Worm (Caenorhabditis elegans) whole organism, mixed stage, embryonic: ENCODE data around the gene K08D8.9.

Source experiments
- M03D4.4 ChIP-seq: sonication (generic microtip); optimal IDR thresholded peaks from 2 replicates; lab custom pipeline; 2017; ENCODE audit warnings: mild to moderate bottlenecking, missing genetic modification characterization, missing compliant biosample characterization
- ceh-39 ChIP-seq: fragments of 150-350 bp; optimal IDR thresholded peaks from 2 replicates; lab custom pipeline; 2014; ENCODE audit warnings: missing biosample characterization, missing genetic modification characterization
- ceh-43 ChIP-seq: fragments of 200-800 bp; sonication (Bioruptor generic); optimal IDR thresholded peaks from 2 replicates; lab custom pipeline; 2018; ENCODE audit warnings: mild to moderate bottlenecking, missing genetic modification characterization, moderate library complexity, missing compliant biosample characterization
- ces-1 ChIP-seq: fragments of 150-350 bp; optimal IDR thresholded peaks from 2 replicates; lab custom pipeline; 2014; ENCODE audit warnings: missing biosample characterization, missing genetic modification reagents, missing genetic modification characterization
- cnd-1 ChIP-seq: fragments of 200-800 bp; sonication (Bioruptor generic); optimal IDR thresholded peaks from 2 replicates; lab custom pipeline; 2018; ENCODE audit warnings: mild to moderate bottlenecking, missing genetic modification characterization, missing compliant biosample characterization
- drap-1 ChIP-seq: fragments of 200-800 bp; sonication (Bioruptor generic); optimal IDR thresholded peaks from 3 replicates; lab custom pipeline; 2018; ENCODE audit warnings: mild to moderate bottlenecking, missing genetic modification characterization, missing compliant biosample characterization
- elt-1 ChIP-seq: sonication (generic microtip); optimal IDR thresholded peaks from 2 replicates; lab custom pipeline; 2017; ENCODE audit warnings: missing genetic modification characterization, mild to moderate bottlenecking, missing compliant biosample characterization, antibody characterized with exemption, moderate library complexity, borderline replicate concordance; ENCODE audit not compliant: insufficient read depth
- elt-3 ChIP-seq: fragments of 150-350 bp; optimal IDR thresholded peaks from 2 replicates; lab custom pipeline; 2014; ENCODE audit warnings: missing biosample characterization, missing genetic modification characterization
- flh-1 ChIP-seq: fragments of 200-800 bp; sonication (Bioruptor generic); optimal IDR thresholded peaks from 2 replicates; lab custom pipeline; 2018; ENCODE audit warnings: mild to moderate bottlenecking, missing genetic modification characterization, moderate library complexity, missing compliant biosample characterization
- ham-2 ChIP-seq: fragments of 200-800 bp; sonication (Bioruptor generic); optimal IDR thresholded peaks from 2 replicates; lab custom pipeline; 2018; ENCODE audit warnings: mild to moderate bottlenecking, missing genetic modification characterization, missing compliant biosample characterization
- hlh-1 ChIP-seq: fragments of 150-350 bp; optimal IDR thresholded peaks from 2 replicates; lab custom pipeline; 2014; ENCODE audit warnings: missing biosample characterization, missing genetic modification reagents, missing genetic modification characterization
- lin-13 ChIP-seq: fragments of 150-350 bp; optimal IDR thresholded peaks from 2 replicates; lab custom pipeline; 2014; ENCODE audit warnings: missing biosample characterization, missing genetic modification characterization
- lin-32 ChIP-seq: fragments of 200-800 bp; sonication (Bioruptor generic); optimal IDR thresholded peaks from 2 replicates; lab custom pipeline; 2018; ENCODE audit warnings: mild to moderate bottlenecking, missing genetic modification characterization, missing compliant biosample characterization
- lsy-2 ChIP-seq: fragments of 150-350 bp; optimal IDR thresholded peaks from 2 replicates; lab custom pipeline; 2014; ENCODE audit warnings: missing biosample characterization, missing genetic modification characterization
- mep-1 ChIP-seq: fragments of 150-350 bp; optimal IDR thresholded peaks from 2 replicates; lab custom pipeline; 2017; ENCODE audit warnings: missing biosample characterization, missing genetic modification reagents, missing genetic modification characterization, inconsistent platforms
- nhr-12 ChIP-seq: fragments of 150-350 bp; optimal IDR thresholded peaks from 2 replicates; lab custom pipeline; 2014; ENCODE audit warnings: missing biosample characterization, missing genetic modification characterization
- nhr-237 ChIP-seq: fragments of 150-350 bp; optimal IDR thresholded peaks from 2 replicates; lab custom pipeline; 2014; ENCODE audit warnings: missing biosample characterization, missing genetic modification characterization
- pha-4 ChIP-seq: fragments of 150-350 bp; optimal IDR thresholded peaks from 2 replicates; lab custom pipeline; 2018; ENCODE audit warnings: missing biosample characterization, missing genetic modification reagents, missing genetic modification characterization
- sem-2 ChIP-seq: fragments of 200-800 bp; sonication (Bioruptor generic); optimal IDR thresholded peaks from 2 replicates; lab custom pipeline; 2018; ENCODE audit warnings: mild to moderate bottlenecking, missing genetic modification characterization, missing compliant biosample characterization
- snpc-4 ChIP-seq: fragments of 150-350 bp; optimal IDR thresholded peaks from 2 replicates; lab custom pipeline; 2014; ENCODE audit warnings: missing biosample characterization, missing genetic modification characterization
- sptf-1 ChIP-seq: sonication (generic microtip); optimal IDR thresholded peaks from 2 replicates; lab custom pipeline; 2017; ENCODE audit warnings: mild to moderate bottlenecking, missing genetic modification characterization, moderate library complexity, missing compliant biosample characterization
- tbx-8 ChIP-seq: fragments of 200-800 bp; sonication (Bioruptor generic); optimal IDR thresholded peaks from 2 replicates; lab custom pipeline; 2018; ENCODE audit warnings: mild to moderate bottlenecking, missing genetic modification characterization, moderate library complexity, missing compliant biosample characterization
- unc-120 ChIP-seq: sonication (generic microtip); optimal IDR thresholded peaks from 2 replicates; lab custom pipeline; 2017; ENCODE audit warnings: missing genetic modification characterization, missing compliant biosample characterization; ENCODE audit not compliant: poor library complexity, severe bottlenecking
- unc-39 ChIP-seq: fragments of 150-350 bp; optimal IDR thresholded peaks from 2 replicates; lab custom pipeline; 2014; ENCODE audit warnings: missing biosample characterization, missing genetic modification characterization
- unc-62 ChIP-seq: fragments of 150-350 bp; optimal IDR thresholded peaks from 2 replicates; lab custom pipeline; 2014; ENCODE audit warnings: missing biosample characterization, missing genetic modification reagents, missing genetic modification characterization
- ztf-11 ChIP-seq: fragments of 150-350 bp; optimal IDR thresholded peaks from 2 replicates; lab custom pipeline; 2014; ENCODE audit warnings: missing biosample characterization, missing genetic modification characterization

The K08D8.9 gene

DNA sequence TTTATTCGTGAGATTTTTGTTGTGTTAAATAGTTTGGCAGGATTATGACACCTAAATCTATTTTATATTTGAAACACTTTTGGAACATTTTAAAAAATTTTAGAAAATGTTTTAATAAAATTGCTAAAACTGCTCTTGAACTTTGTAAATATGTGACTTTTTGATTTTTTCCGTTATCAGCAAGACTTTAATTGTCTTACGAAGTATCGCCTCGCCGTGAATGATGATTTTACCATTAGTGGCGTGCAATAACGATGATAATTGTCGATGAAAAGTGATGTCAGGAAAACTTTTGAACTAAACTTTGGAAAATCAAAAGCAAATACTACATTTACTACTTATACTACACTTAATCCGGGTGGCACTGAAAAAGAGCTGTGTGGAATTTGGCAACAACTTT is 21.1 kb downstream of the K08D8.9 start:
- TF ChIP-seq pha-4 (tag; lab: Kevin White, UChicago), result no peak
- no peak for TF ChIP-seq mep-1 (tag; lab: Kevin White, UChicago)
- TF ChIP-seq nhr-237 (tag; lab: Kevin White, UChicago), result no peak
- TF ChIP-seq ham-2 (GFP tag; lab: Kevin White, UChicago), result no peak
- no peak for TF ChIP-seq ces-1 (GFP tag; lab: Kevin White, UChicago)
- TF ChIP-seq unc-62 (GFP tag; lab: Kevin White, UChicago), result no peak
- TF ChIP-seq elt-3 (tag; lab: Kevin White, UChicago), result no peak
- TF ChIP-seq lin-13, result no peak
- TF ChIP-seq ceh-39, result no peak
- no peak for TF ChIP-seq lin-32 (GFP tag; lab: Kevin White, UChicago)
- no peak for TF ChIP-seq sptf-1 (tag; lab: Kevin White, UChicago)
- no peak for TF ChIP-seq drap-1 (GFP tag; lab: Kevin White, UChicago)

DNA sequence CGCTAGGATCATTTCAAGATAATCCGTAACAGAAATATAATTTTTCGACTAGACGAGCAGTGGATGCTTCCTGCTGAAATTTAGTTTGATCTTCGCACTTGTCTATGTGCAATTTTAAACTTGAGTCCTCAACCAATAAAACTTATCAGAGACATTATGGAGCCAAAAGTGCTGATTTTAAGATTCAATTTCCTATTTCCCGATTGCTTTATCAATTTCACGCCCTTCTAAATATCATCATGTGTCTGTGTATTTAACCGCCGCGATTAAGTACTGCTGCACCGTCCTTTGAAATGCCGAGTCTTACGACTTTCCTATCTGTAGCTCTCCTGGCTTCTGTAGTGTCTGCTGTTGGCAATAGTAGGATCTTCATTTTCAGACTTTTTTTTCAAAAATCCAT is 21.5 kb downstream of the K08D8.9 start, which contains the start of gene C32H11.4:
TSS of gene C32H11.4 (plus strand) at position 238 of the 400 bp plus-strand sequence.
- TF ChIP-seq lin-13 (no peak), unc-62 (GFP tag; lab: Kevin White, UChicago) (no peak), pha-4 (tag; lab: Kevin White, UChicago) (no peak), nhr-12 (tag; lab: Kevin White, UChicago) (no peak), cnd-1 (tag; lab: Kevin White, UChicago) (no peak), lin-32 (GFP tag; lab: Kevin White, UChicago) (no peak), sem-2 (GFP tag; lab: Kevin White, UChicago) (no peak)
- TF ChIP-seq, all 35 proteins: peak for 0

- TF ChIP-seq drap-1 (GFP tag; lab: Kevin White, UChicago), result no peak
- TF ChIP-seq unc-120, result peak; percentile 13
- no peak for TF ChIP-seq unc-62 (GFP tag; lab: Kevin White, UChicago)
Observed at ce11 chrIV:12924332-12924731, 24.8 kb downstream of the K08D8.9 start, which contains the start of gene srlf-4. TSS of gene srlf-4 (minus strand) at chrIV:12924432.

DNA sequence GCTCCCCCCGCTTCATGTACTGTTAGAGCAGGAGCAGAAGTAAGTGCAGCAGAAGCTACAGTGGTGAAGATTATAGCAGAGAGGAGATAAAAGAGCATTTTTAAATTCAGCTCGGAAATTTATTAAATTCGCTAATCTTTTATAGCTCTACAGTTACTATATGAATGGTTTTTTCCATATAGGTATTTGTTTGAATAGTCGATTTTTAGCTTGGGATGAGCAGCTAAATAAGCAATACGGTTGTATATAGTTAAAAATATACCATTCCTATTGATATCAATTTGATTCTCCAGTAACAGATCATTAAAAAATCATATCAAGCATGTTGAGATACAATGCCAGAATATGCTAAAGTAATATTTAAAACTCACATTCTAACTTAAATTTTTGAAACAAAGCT is 27.1 kb downstream of the K08D8.9 start, which contains the start of gene srlf-5:
TSS of gene srlf-5 (minus strand) at position 101 of the 400 bp plus-strand sequence.
- no peak for TF ChIP-seq unc-39
- TF ChIP-seq lsy-2 (tag; lab: Kevin White, UChicago), result no peak
- no peak for TF ChIP-seq hlh-1 (tag; lab: Kevin White, UChicago)
- TF ChIP-seq, all 35 proteins: peak for 0

DNA sequence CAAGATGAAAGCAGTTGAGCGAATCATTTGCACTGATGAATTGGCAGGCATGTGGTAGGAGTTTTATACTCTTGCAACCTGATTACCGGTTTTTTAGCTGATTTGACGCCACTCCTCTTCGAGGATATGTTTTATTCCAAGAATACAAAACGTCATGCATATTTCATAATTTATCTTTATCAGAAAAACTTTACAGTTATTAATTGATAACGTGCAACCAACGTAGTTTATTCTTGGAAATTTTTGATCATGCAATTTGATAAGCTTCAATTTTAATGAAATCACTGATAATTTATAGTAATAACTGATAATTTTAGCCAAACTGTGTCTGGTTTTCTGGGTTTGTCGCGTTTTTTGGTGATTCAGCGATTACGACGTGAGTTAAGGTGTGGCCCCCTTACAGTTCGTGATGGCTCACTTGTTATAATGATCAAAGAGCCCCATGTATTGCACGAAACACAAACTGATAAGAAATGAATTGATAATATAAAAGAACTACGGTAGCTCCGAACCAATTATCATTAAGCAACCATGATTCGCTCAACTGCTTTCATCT is 36.8 kb downstream of the K08D8.9 start, which contains the start of the genes cld-1 and dod-21:
TSS of gene cld-1 (minus strand) at position 51 of the 556 bp plus-strand sequence.
TSS of gene dod-21 (plus strand) at position 518 of the 556 bp plus-strand sequence.
- TF ChIP-seq snpc-4 (tag; lab: Kevin White, UChicago), result no peak
- TF ChIP-seq elt-3 (tag; lab: Kevin White, UChicago), result no peak
- TF ChIP-seq sem-2 (GFP tag; lab: Kevin White, UChicago), result no peak

ce11 chrIV:12941254-12941653 is 41.8 kb downstream of the K08D8.9 start, which contains the start of gene dod-24:
TSS of gene dod-24 (minus strand) at chrIV:12941354.
- TF ChIP-seq lin-32 (GFP tag; lab: Kevin White, UChicago) (no peak), ceh-39 (no peak), lsy-2 (tag; lab: Kevin White, UChicago) (no peak), drap-1 (GFP tag; lab: Kevin White, UChicago) (no peak), ceh-43 (GFP tag; lab: Kevin White, UChicago) (no peak), flh-1 (GFP tag; lab: Kevin White, UChicago) (no peak), unc-62 (GFP tag; lab: Kevin White, UChicago) (no peak), tbx-8 (GFP tag; lab: Kevin White, UChicago) (no peak), M03D4.4 (tag; lab: Kevin White, UChicago) (no peak), nhr-12 (tag; lab: Kevin White, UChicago) (no peak), elt-1 (tag; lab: Kevin White, UChicago) (no peak), ztf-11 (tag; lab: Kevin White, UChicago) (no peak)
